Worm (Caenorhabditis elegans) whole organism, L3 larva: ENCODE results near the gene gnrr-5.

ENCODE experiments used
- ama-1 ChIP-seq: fragments of 150-350 bp; optimal IDR thresholded peaks from 2 replicates; lab custom pipeline; 2018
- elt-1 ChIP-seq: fragments of 150-350 bp; optimal IDR thresholded peaks from 2 replicates; lab custom pipeline; 2014; ENCODE audit warnings: missing biosample characterization, missing genetic modification characterization
- lin-39 ChIP-seq: fragments of 150-350 bp; optimal IDR thresholded peaks from 2 replicates; lab custom pipeline; 2018; ENCODE audit warnings: missing biosample characterization, missing genetic modification reagents, missing genetic modification characterization
- nhr-28 ChIP-seq: fragments of 150-350 bp; optimal IDR thresholded peaks from 2 replicates; lab custom pipeline; 2014; ENCODE audit warnings: missing biosample characterization, missing genetic modification characterization
- nhr-77 ChIP-seq: fragments of 150-350 bp; optimal IDR thresholded peaks from 2 replicates; lab custom pipeline; 2014; ENCODE audit warnings: missing biosample characterization, missing genetic modification characterization
- tbx-2 ChIP-seq: sonication (generic microtip); optimal IDR thresholded peaks from 2 replicates; lab custom pipeline; 2016; ENCODE audit warnings: mild to moderate bottlenecking, missing genetic modification characterization, missing compliant biosample characterization
- ztf-4 ChIP-seq: fragments of 150-350 bp; optimal IDR thresholded peaks from 2 replicates; lab custom pipeline; 2014; ENCODE audit warnings: missing biosample characterization, missing genetic modification characterization

DNA sequence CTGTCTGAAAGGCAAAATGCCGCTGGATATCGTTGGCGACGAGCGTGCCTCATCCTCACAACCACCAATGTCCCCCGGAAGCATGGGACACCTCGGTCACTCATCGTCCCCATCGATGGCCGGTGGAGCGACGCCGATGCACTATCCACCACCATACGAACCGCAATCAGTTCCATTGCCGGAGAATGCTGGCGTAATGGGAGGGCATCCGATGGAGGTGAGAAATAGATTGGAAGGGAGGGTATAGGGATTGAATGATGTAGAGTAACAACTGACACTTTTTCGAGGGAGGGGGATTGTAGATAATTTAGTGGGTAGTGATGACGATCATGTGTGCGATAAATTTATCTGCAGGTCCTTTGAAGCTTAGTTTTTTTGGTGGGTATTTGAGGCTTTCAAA lies 48.1 kb upstream of the gnrr-5 start:
- TF ChIP-seq lin-39 (tag; lab: Kevin White, UChicago) (no peak), ama-1 (lab: Kevin White, UChicago) (no peak), nhr-77 (tag; lab: Kevin White, UChicago) (no peak), tbx-2 (tag; lab: Kevin White, UChicago) (no peak), ztf-4 (tag; lab: Kevin White, UChicago) (no peak), elt-1 (no peak), nhr-28 (tag; lab: Kevin White, UChicago) (no peak)
